Fruit fly (Drosophila melanogaster) Kc167 (cell line): ENCODE data around the gene CG11760.

ENCODE experiments used
- Myc ChIP-seq: fragments of >200 bp; optimal IDR thresholded peaks from 2 replicates; lab custom pipeline; 2017; ENCODE audit warnings: missing external identifiers
- psq ChIP-seq: fragments of >200 bp; optimal IDR thresholded peaks from 2 replicates; lab custom pipeline; 2017; ENCODE audit warnings: missing external identifiers

DNA sequence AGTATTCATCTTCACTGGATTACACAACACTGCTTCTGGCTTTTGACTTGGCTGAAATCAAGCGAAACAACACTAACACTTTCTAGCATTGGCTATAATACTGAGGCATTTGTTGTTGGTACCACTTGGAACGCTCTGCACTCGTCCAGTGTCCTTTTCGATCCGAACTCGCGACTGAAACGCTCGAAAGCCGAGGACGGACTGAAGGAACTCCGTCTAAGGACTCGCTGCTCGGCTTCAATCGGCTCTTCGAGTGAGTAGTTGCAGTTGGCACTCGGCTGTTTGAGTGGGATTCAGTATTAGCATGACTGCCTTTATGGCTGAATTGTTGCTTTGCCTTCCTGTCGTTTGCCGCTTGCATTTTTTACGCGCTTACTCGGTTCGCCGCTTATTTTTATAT lies 49.0 kb downstream of the CG11760 start, which contains the start of the genes CG34135 and CG11768:
- no peak for TF ChIP-seq psq (lab: Kevin White, UChicago)
- no peak for TF ChIP-seq Myc (lab: Kevin White, UChicago)
